Worm (Caenorhabditis elegans): ENCODE measurements around the gene zmp-3.

Gene zmp-3

DNA sequence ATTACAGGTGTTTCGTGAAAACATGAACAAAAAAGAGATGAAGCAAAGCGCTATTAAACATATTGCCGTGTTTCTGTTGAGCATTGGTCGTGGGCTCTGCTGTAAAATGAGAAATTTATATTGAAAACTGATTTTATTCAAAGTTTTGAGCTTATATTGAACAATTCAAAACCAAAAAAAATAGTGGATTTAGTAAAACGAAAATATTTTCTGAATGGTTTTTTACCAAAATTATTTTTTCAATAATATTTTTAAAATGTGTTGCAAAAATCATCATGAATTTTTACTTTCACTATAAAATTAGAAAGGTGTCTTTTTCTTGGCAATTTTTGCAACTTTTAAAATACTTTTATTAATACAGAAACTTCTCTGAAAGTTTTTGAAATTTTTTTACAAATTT is 6.2 kb downstream of the zmp-3 start, which contains the start of gene C31B8.7:
Gene C31B8.7 (minus strand): TSS at position 101 of the 400 bp plus-strand sequence.
- TF ChIP-seq unc-62 (GFP tag; optimal IDR thresholded peaks at IDR 0.05), result no peak

DNA sequence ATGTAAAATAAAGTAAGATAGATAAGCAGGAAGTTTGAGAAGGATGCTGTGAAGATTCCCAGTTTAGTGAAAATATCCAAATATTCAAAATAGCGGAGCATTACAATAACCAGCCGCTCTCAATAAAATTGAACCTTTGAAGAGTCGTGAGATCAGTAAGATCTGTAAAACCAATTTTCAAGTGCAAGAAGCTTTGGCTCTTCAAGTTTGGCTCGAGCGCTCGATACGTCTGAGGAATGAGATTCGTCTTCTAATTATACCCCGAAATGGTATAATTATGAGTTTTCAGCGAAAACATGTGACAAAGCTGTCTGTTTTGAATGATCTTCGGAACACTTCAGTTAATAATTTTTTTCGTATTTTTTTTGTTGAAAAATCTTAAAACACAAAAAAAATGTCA is 9.6 kb downstream of the zmp-3 start, which contains the start of gene str-46:
Gene str-46 (minus strand): TSS at position 101 of the 400 bp plus-strand sequence.
- TF ChIP-seq unc-62 (GFP tag; optimal IDR thresholded peaks at IDR 0.05), result no peak

DNA sequence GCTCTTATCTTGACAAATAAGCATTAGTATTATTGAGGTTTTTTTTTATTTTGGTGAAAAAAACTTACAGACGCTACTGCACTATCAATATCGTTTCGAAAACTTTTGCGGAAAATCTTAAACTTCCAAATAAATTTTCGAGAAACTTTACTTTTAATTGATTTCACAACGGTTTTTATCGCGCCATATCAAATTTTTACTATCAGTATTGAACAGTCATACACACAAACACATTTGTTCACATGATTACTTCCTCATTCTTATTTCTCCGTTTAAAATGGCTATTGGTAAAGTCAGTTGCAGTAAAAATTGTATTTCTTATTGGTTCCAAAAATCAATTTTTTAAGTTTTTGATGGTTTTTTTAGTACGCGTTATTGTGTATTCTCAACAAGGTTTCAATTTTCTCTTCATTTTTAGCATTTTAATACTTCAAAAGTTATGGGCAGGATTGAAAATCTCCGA is 13.2 kb downstream of the zmp-3 start, which contains the start of gene pals-32:
Gene pals-32 (plus strand): TSS at position 413 of the 463 bp plus-strand sequence.
- TF ChIP-seq unc-62 (GFP tag; optimal IDR thresholded peaks at IDR 0.05), result no peak

DNA sequence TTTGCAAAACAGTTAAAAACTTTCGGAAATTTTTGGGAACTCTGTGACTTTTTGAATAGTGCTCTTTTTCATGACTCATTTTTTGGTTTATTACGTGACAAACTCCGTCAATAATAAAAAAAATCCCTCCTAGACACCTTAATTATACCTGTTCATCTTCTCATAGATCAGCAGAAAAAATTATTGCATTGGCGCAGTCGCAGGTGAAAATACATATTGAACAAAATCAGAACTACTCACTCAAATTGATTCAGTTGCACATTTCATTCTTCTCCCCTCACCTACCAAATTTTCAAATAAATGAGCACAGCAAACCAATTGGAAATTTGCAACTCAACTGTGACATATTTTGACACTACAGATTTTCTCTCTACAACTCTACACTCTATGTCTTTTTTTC is 16.4 kb downstream of the zmp-3 start, which contains the start of gene srh-127:
Gene srh-127 (plus strand): TSS at position 301 of the 400 bp plus-strand sequence.
- TF ChIP-seq unc-62 (GFP tag; optimal IDR thresholded peaks at IDR 0.05), result no peak

DNA sequence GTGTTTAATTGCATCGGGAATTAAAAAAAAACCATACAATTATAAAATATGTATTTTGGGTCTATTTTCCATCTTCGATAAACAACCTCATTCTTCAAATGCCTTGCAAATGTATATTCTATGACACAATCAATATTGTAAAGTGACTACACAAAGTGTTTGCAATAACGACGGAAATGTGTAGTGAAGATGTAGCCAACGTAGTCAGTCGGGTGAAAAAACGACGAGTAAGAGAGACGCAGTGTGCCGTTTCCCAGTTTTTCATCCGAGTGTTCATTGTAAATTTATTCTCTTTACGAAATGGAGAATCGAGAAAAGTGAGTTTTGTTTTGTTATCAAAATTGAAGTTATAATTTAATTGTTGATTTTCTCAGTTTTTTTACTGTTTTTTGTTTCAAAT is 17.5 kb downstream of the zmp-3 start, which contains the start of gene F37B4.15:
Gene F37B4.15 (plus strand): TSS at position 301 of the 400 bp plus-strand sequence.
- TF ChIP-seq unc-62 (GFP tag; optimal IDR thresholded peaks at IDR 0.05), result no peak

DNA sequence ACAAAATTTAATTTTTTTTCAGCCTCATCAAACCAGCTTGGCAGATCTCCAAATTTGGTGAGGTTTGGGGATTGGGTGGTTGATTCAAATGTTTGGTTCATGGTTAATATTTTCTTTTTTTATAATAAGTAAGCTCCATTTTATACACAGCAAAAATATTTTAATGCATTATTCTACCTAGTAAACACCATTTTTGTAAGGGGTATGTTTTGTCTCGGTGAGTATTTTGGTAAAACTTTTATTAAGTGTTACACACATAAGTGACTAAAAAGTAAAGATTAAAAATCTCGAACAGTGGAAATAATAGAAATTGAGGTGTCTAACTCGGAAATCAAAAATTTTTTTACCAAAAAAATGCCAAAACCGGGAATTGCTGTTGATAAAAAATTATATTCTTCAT is 20.7 kb downstream of the zmp-3 start, which contains the start of gene srw-4:
Gene srw-4 (minus strand): TSS at position 101 of the 400 bp plus-strand sequence.
- no peak for TF ChIP-seq unc-62 (GFP tag; optimal IDR thresholded peaks at IDR 0.05)

DNA sequence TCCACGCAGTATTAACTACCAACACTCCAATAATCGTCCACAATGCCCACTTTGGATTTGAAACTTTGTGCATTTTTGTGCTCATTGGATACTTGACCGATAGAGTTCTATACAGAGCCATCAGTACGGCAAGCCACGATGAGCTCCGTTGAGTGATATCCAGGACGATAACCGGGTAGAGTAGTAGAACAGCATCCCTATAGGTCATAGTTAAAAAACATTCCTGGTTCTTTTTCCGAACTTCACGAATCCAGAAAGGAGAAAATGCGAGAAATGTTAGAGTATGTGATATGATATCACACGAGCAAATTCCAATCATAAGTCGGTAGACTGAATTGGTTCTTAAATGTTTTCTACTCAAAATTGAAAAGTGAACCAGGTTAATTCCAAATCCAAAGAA is 21.2 kb downstream of the zmp-3 start:
- TF ChIP-seq unc-62 (GFP tag; optimal IDR thresholded peaks at IDR 0.05), result no peak

DNA sequence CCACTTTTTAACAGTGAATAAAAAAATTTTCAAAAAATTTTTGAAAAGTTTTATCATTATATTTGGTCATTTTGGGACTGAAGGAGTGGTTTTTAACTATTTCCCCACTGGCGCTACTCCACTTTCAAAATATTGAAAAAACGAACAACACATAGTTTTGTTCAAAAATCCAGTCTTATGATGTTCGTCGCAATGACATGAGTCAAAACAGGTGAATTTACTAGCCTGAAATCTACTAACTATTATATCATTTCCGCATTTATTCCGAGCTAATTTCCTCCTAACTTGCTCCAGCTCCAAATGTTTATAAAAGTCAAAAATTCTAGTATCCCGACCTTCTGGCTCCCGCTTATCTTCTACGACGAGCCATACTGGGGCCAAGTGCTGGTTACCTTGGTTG is 25.0 kb downstream of the zmp-3 start, which contains the start of gene sre-24:
Gene sre-24 (plus strand): TSS at position 301 of the 400 bp plus-strand sequence.
- TF ChIP-seq unc-62 (GFP tag; optimal IDR thresholded peaks at IDR 0.05), result no peak

DNA sequence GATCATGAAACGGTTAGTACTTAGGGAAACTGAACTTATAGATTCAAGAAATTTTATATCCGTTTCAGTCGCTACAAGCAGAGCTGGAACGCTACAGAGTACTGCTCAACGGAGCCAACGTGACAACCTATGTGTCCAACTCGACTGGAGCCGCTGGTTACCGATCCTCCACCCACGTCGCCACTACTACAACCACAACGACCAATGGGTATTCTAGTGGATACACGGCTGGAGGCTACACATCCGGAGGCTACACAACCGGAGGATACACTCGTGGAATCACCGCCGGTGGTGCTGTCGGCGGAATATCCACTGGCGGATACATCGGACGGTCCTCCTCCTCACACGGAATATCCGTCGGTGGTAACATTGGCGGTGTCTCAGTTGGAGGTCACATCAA is 26.3 kb downstream of the zmp-3 start:
- no peak for TF ChIP-seq unc-62 (GFP tag; optimal IDR thresholded peaks at IDR 0.05)

DNA sequence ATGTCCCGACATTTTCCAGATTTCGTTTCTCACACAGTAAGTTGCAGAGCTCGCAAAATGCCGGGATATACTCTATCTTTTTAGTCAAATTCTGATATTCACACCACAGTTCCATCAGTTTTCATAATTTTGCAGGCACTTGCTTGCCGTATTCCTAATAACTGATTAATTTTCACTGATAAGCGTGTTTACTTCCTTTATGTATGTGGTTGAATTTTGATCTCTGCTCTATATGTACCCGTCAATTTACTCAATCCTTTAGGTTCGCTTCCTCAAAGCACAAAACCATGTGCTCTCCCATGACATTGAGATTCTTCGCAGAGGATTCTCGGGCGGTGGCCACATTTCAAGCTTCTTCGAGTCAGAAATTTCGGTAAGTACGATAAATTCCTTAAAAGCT is 27.9 kb downstream of the zmp-3 start:
- TF ChIP-seq unc-62 (GFP tag; optimal IDR thresholded peaks at IDR 0.05), result no peak

DNA sequence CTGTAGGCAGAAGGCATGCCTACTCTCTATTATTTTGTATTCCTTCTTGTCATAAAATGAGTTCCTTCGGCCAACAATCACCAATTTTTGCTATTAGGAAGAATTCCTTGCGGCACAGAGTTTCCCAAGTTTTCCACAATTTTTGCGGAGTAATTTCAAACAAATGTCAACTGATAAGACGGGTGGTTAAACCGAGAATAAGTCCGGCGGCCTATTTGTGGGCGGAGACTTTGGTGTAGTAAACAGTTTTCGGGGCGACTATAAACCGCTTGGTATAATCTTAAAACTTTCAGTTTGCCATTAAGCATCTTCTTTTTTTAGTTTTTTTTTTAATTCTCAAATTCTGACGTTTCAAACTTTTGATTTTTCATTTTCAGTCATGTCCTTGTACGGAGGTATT is 28.4 kb downstream of the zmp-3 start, which contains the start of gene ifc-1:
Gene ifc-1 (plus strand): TSS at position 378 of the 400 bp plus-strand sequence.
- TF ChIP-seq unc-62 (GFP tag; optimal IDR thresholded peaks at IDR 0.05), result no peak

DNA sequence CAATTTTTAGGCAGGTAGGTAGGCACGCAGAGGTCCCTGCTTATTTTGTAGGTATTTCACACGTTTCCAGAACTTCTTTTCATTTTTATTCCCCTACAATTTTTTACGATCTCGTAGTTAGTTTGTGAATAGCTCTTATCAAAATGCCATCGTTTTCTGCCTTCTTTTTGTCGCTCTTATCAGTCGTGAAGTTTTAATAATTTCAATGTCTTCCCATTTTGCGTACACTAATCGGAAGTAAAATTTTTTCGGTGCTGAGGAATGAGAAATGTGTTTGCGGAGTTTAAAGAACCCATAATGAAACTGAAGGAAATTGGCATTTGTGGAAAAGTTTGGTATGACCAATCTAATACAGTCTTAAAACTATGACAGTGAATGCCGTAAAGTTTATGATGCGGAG is 29.1 kb downstream of the zmp-3 start:
- no peak for TF ChIP-seq unc-62 (GFP tag; optimal IDR thresholded peaks at IDR 0.05)

DNA sequence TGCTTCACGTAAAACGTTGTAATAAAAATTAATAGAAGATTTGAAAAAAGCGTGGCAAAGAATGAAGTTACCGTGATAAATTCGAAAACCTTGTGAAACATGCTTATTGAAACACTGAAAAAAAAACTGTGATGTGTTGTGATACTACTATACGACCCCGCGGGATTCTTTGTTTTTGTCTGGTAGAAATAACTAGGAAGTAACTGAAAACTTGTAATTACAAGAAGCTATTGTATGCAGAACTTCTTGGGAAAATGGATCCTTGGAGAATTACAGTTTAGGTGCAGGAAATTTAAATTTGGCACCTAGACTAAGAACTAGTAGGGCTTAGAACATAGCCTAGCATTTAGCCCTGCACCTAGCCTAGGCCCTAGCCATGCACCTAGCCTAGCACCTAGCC is 29.6 kb downstream of the zmp-3 start, which contains the start of gene str-39:
Gene str-39 (minus strand): TSS at position 101 of the 400 bp plus-strand sequence.
- no peak for TF ChIP-seq unc-62 (GFP tag; optimal IDR thresholded peaks at IDR 0.05)

DNA sequence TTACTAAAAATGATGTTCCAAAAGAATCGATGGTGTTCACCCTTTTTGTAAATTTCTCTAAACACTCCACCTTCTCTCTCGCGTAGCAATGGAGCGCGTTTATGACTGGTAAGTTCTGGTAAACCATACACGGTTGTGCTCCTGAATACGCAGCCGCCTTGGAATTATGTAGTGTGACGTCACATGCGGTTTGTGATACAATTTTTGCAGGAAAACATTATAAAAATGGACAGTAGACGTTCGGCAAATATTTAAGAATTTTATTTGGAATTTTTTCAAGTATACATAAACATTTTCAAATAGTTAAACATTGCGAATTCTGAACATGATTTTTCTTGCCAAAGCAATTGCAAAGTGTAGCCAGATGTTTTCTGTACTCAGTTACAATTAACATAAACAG is 31.9 kb downstream of the zmp-3 start, which contains the start of gene F37B4.10:
Gene F37B4.10 (minus strand): TSS at position 101 of the 400 bp plus-strand sequence.
- TF ChIP-seq unc-62 (GFP tag; optimal IDR thresholded peaks at IDR 0.05), result no peak

DNA sequence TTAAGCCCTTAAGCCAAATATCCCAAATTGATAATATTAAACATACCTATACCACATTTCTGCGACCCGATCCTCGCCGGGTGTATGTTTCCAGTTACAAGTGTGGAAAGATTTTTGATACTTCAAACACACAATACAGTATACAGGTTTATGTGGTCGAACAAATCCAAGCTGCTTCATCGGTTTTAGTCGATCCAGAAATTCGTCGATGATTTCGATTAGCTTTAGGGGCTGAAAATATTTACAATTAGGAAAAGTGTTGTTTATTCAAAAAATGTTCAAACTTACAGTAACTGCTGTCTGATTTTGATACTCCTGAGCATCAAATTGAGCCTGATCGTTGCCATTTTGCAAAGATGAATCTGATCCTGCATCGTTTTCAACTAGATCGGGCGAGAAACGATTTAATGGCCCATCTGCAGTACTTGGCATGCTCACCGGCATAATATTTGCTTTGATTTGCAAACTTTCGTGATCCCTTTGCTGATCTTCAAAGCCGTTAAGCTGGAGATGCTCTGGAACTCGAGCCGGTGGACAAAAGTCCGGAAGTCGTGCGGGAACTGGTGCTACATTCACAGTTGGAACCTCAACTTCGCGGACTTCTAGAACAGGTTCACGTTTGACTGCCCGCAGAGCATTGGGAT is 33.1 kb downstream of the zmp-3 start:
- no peak for TF ChIP-seq unc-62 (GFP tag; optimal IDR thresholded peaks at IDR 0.05)

DNA sequence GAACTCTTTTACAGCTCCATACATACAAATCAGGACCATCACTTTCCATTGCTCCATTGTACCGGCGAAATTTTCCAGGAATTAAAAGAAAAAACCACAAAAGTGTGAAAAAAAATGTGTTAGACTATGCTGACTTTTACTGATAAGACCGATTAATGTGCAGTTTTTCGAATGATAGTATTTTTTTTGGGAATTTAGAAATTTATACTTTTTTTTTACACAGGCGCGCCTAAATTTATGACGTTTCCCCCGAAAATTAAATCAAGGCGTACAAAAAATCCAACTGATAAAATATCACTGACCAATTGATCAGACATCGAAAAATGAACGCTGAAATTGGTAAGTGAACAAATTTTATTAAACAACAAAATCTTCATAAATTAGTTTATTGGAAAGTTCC is 34.0 kb downstream of the zmp-3 start, which contains the start of gene folt-2:
Gene folt-2 (minus strand): TSS at position 179 of the 400 bp plus-strand sequence.
- no peak for TF ChIP-seq unc-62 (GFP tag; optimal IDR thresholded peaks at IDR 0.05)

DNA sequence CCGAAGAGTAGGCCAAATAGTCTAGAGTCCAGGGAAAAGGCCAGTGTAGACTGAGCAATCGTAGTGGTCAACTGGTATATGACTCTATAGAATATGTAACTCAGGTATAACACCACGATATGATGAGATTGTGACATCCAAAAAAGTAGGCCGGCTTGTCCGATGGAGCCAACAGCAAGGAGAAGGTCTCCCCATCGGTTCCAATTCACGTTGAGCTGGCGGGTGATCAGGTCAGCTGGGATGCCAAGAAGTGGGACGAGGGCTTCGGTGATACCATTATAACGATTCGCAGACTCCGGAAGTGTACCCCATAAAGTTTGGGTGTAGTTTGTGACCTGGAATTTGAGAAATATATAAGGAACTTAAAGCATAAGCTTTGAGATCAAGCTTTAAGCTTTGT is 36.5 kb downstream of the zmp-3 start:
- no peak for TF ChIP-seq unc-62 (GFP tag; optimal IDR thresholded peaks at IDR 0.05)
